Worm (Caenorhabditis elegans): ENCODE data around the gene mlc-4.
A peak's percentile ranks its signal among the peaks of the same experiment; 100 is the strongest.

Gene mlc-4

ce11 chrIII:3393687-3394086, at the start of gene mlc-4:
TSS of gene mlc-4 (minus strand) at chrIII:3393787.
- TF ChIP-seq K02D7.2 (tag; optimal IDR thresholded peaks at IDR 0.05) (no peak), fkh-6 (tag; optimal IDR thresholded peaks at IDR 0.05) (no peak), npax-4 (tag; optimal IDR thresholded peaks at IDR 0.05) (no peak), ceh-22 (tag; optimal IDR thresholded peaks at IDR 0.05) (no peak), nhr-11 (tag; optimal IDR thresholded peaks at IDR 0.05) (no peak), fkh-10 (GFP tag; optimal IDR thresholded peaks at IDR 0.05) (no peak), zip-5 (tag; optimal IDR thresholded peaks at IDR 0.05) (no peak), pqm-1 (tag; optimal IDR thresholded peaks at IDR 0.05) (no peak), C38D4.7 (GFP tag; optimal IDR thresholded peaks at IDR 0.05) (no peak), hlh-6 (tag; optimal IDR thresholded peaks at IDR 0.05) (no peak), ceh-14 (tag; optimal IDR thresholded peaks at IDR 0.05) (no peak)

ce11 chrIII:3437139-3437538, 43.6 kb upstream of the mlc-4 start:
- TF ChIP-seq elt-4 (tag; optimal IDR thresholded peaks at IDR 0.05), result no peak
- no peak for TF ChIP-seq pqm-1 (tag; optimal IDR thresholded peaks at IDR 0.05)
- TF ChIP-seq unc-55 (GFP tag; optimal IDR thresholded peaks at IDR 0.05), result peak; percentile 43
- TF ChIP-seq hlh-6 (tag; optimal IDR thresholded peaks at IDR 0.05), result no peak
- no peak for TF ChIP-seq madf-2 (tag; optimal IDR thresholded peaks at IDR 0.05)
- TF ChIP-seq nhr-11 (tag; optimal IDR thresholded peaks at IDR 0.05), result no peak
- TF ChIP-seq ceh-2 (tag; optimal IDR thresholded peaks at IDR 0.05), result no peak
- no peak for TF ChIP-seq unc-3 (GFP tag; conservative IDR thresholded peaks at IDR 0.05)
- peak; percentile 17 for TF ChIP-seq unc-3 (tag; optimal IDR thresholded peaks at IDR 0.05)
- no peak for TF ChIP-seq C38D4.7 (GFP tag; optimal IDR thresholded peaks at IDR 0.05)
- no peak for TF ChIP-seq ceh-14 (tag; optimal IDR thresholded peaks at IDR 0.05)

- TF ChIP-seq odd-2 (tag; optimal IDR thresholded peaks at IDR 0.05) (no peak), elt-2 (tag; optimal IDR thresholded peaks at IDR 0.05) (peak; percentile 90), K09A11.1 (tag; optimal IDR thresholded peaks at IDR 0.05; ENCODE audit: insufficient read depth) (no peak)
Observed at ce11 chrIII:3435152-3435551, 41.6 kb upstream of the mlc-4 start.

- TF ChIP-seq ttx-3 (tag; optimal IDR thresholded peaks at IDR 0.05) (no peak), npax-4 (tag; optimal IDR thresholded peaks at IDR 0.05) (no peak), K09A11.1 (tag; optimal IDR thresholded peaks at IDR 0.05; ENCODE audit: insufficient read depth) (no peak), ceh-48 (tag; optimal IDR thresholded peaks at IDR 0.05) (no peak), tbx-7 (tag; optimal IDR thresholded peaks at IDR 0.05) (no peak), unc-55 (GFP tag; optimal IDR thresholded peaks at IDR 0.05) (no peak), pha-2 (tag; optimal IDR thresholded peaks at IDR 0.05) (no peak), ceh-9 (tag; optimal IDR thresholded peaks at IDR 0.05) (no peak), ceh-34 (tag; optimal IDR thresholded peaks at IDR 0.05) (no peak), sox-2 (GFP tag; IDR thresholded peaks at IDR 0.05) (no peak)
Observed at ce11 chrIII:3431385-3431784, 37.8 kb upstream of the mlc-4 start, which contains the start of gene K01A11.1. TSS of gene K01A11.1 (minus strand) at chrIII:3431485.

ce11 chrIII:3430667-3431066, 37.1 kb upstream of the mlc-4 start:
- no peak for TF ChIP-seq C08G9.2 (tag; optimal IDR thresholded peaks at IDR 0.05)
- TF ChIP-seq syd-9 (tag; optimal IDR thresholded peaks at IDR 0.05), result no peak
- TF ChIP-seq lin-11 (tag; optimal IDR thresholded peaks at IDR 0.05), result no peak
- TF ChIP-seq ref-2 (tag; optimal IDR thresholded peaks at IDR 0.05), result no peak
- TF ChIP-seq nfya-1 (tag; optimal IDR thresholded peaks at IDR 0.05), result no peak
- no peak for TF ChIP-seq pax-1 (tag; optimal IDR thresholded peaks at IDR 0.05)
- no peak for TF ChIP-seq ceh-48 (tag; optimal IDR thresholded peaks at IDR 0.05)
- TF ChIP-seq tbx-2 (tag; optimal IDR thresholded peaks at IDR 0.05), result no peak

Data from whole organism, late embryonic.